Worm (Caenorhabditis elegans) whole organism, late embryonic: ENCODE measurements around the gene bath-13.
"Not testable (repeated sequence)": the region's sequence is repeated elsewhere in the genome, so short reads cannot be mapped to it uniquely, and the experiment has no call there.

ENCODE experiments used
- C38D4.7 ChIP-seq: fragments of 200-800 bp; sonication (Bioruptor generic); optimal IDR thresholded peaks from 2 replicates; lab custom pipeline; 2018; ENCODE audit warnings: mild to moderate bottlenecking, missing genetic modification characterization, moderate library complexity, missing compliant biosample characterization
- F13H6.1 ChIP-seq: sonication (generic microtip); optimal IDR thresholded peaks from 2 replicates; lab custom pipeline; 2016; ENCODE audit warnings: missing genetic modification characterization, missing compliant biosample characterization
- K02D7.2 ChIP-seq: sonication (generic microtip); optimal IDR thresholded peaks from 2 replicates; lab custom pipeline; 2017; ENCODE audit warnings: mild to moderate bottlenecking, missing genetic modification characterization, missing compliant biosample characterization
- K09A11.1 ChIP-seq: sonication (generic microtip); optimal IDR thresholded peaks from 2 replicates; lab custom pipeline; 2017; ENCODE audit warnings: antibody characterized with exemption, mild to moderate bottlenecking, missing genetic modification characterization, missing compliant biosample characterization; ENCODE audit not compliant: insufficient read depth
- Y22D7AL.16 ChIP-seq: sonication (generic microtip); optimal IDR thresholded peaks from 2 replicates; lab custom pipeline; 2016; ENCODE audit warnings: missing genetic modification characterization, missing compliant biosample characterization
- ahr-1 ChIP-seq: sonication (generic microtip); optimal IDR thresholded peaks from 2 replicates; lab custom pipeline; 2016; ENCODE audit warnings: missing genetic modification characterization, missing compliant biosample characterization
- ceh-14 ChIP-seq: sonication (generic microtip); optimal IDR thresholded peaks from 2 replicates; lab custom pipeline; 2016; ENCODE audit warnings: missing genotype, missing genetic modification characterization, missing compliant biosample characterization
- ceh-18 ChIP-seq: sonication (generic microtip); optimal IDR thresholded peaks from 2 replicates; lab custom pipeline; 2016; ENCODE audit warnings: missing genetic modification characterization, missing compliant biosample characterization
- ceh-19 ChIP-seq: fragments of 200-800 bp; sonication (Bioruptor generic); optimal IDR thresholded peaks from 2 replicates; lab custom pipeline; 2018; ENCODE audit warnings: mild to moderate bottlenecking, missing genetic modification characterization, missing compliant biosample characterization
- ceh-2 ChIP-seq: sonication (generic microtip); optimal IDR thresholded peaks from 2 replicates; lab custom pipeline; 2016; ENCODE audit warnings: missing genotype, missing genetic modification characterization, missing compliant biosample characterization
- ceh-30 ChIP-seq: fragments of 150-350 bp; optimal IDR thresholded peaks from 2 replicates; lab custom pipeline; 2014; ENCODE audit warnings: missing biosample characterization, missing genetic modification characterization
- ceh-48 ChIP-seq: sonication (generic microtip); optimal IDR thresholded peaks from 2 replicates; lab custom pipeline; 2016; ENCODE audit warnings: missing genetic modification characterization, inconsistent platforms, missing compliant biosample characterization
- che-1 ChIP-seq: sonication (generic microtip); optimal IDR thresholded peaks from 2 replicates; lab custom pipeline; 2016; ENCODE audit warnings: mild to moderate bottlenecking, missing genetic modification characterization, missing compliant biosample characterization
- dmd-4 ChIP-seq: sonication (generic microtip); optimal IDR thresholded peaks from 2 replicates; lab custom pipeline; 2016; ENCODE audit warnings: borderline replicate concordance, missing genetic modification characterization, missing compliant biosample characterization
- dve-1 ChIP-seq: sonication (generic microtip); optimal IDR thresholded peaks from 2 replicates; lab custom pipeline; 2017; ENCODE audit warnings: antibody characterized with exemption, mild to moderate bottlenecking, missing genetic modification characterization, missing compliant biosample characterization
- elt-2 ChIP-seq: sonication (generic microtip); optimal IDR thresholded peaks from 2 replicates; lab custom pipeline; 2016; ENCODE audit warnings: missing genetic modification reagents, missing genetic modification characterization, missing compliant biosample characterization
- eyg-1 ChIP-seq: sonication (generic microtip); optimal IDR thresholded peaks from 2 replicates; lab custom pipeline; 2016; ENCODE audit warnings: missing genotype, missing genetic modification characterization, missing compliant biosample characterization
- fkh-10 ChIP-seq: fragments of 150-350 bp; optimal IDR thresholded peaks from 2 replicates; lab custom pipeline; 2014; ENCODE audit warnings: missing biosample characterization, missing genetic modification reagents, missing genetic modification characterization
- fkh-6 ChIP-seq: sonication (generic microtip); optimal IDR thresholded peaks from 2 replicates; lab custom pipeline; 2016; ENCODE audit warnings: missing genetic modification characterization, missing compliant biosample characterization
- gmeb-2 ChIP-seq: sonication (generic microtip); optimal IDR thresholded peaks from 2 replicates; lab custom pipeline; 2016; ENCODE audit warnings: missing genetic modification characterization, inconsistent platforms, missing compliant biosample characterization
- hlh-13 ChIP-seq: fragments of 200-800 bp; sonication (Bioruptor generic); optimal IDR thresholded peaks from 2 replicates; lab custom pipeline; 2018; ENCODE audit warnings: mild to moderate bottlenecking, missing genetic modification characterization, missing compliant biosample characterization
- hlh-15 ChIP-seq: sonication (generic microtip); optimal IDR thresholded peaks from 2 replicates; lab custom pipeline; 2016; ENCODE audit warnings: missing genetic modification characterization, missing compliant biosample characterization
- hlh-6 ChIP-seq: sonication (generic microtip); optimal IDR thresholded peaks from 2 replicates; lab custom pipeline; 2016; ENCODE audit warnings: missing genotype, missing genetic modification characterization, missing compliant biosample characterization
- hlh-8 ChIP-seq: sonication (generic microtip); optimal IDR thresholded peaks from 2 replicates; lab custom pipeline; 2016; ENCODE audit warnings: missing genotype, missing genetic modification characterization, missing compliant biosample characterization
- lin-11 ChIP-seq: fragments of 200-800 bp; sonication (Bioruptor generic); optimal IDR thresholded peaks from 2 replicates; lab custom pipeline; 2018; ENCODE audit warnings: mild to moderate bottlenecking, missing genetic modification characterization, missing compliant biosample characterization
- madf-2 ChIP-seq: sonication (generic microtip); optimal IDR thresholded peaks from 2 replicates; lab custom pipeline; 2017; ENCODE audit warnings: missing genetic modification characterization, missing compliant biosample characterization
- mec-3 ChIP-seq: sonication (generic microtip); optimal IDR thresholded peaks from 2 replicates; lab custom pipeline; 2016; ENCODE audit warnings: borderline replicate concordance, missing genetic modification characterization, missing compliant biosample characterization
- nfya-1 ChIP-seq: sonication (generic microtip); optimal IDR thresholded peaks from 2 replicates; lab custom pipeline; 2017; ENCODE audit warnings: missing genetic modification characterization, mild to moderate bottlenecking, missing compliant biosample characterization, antibody characterized with exemption, moderate library complexity
- nhr-232 ChIP-seq: sonication (generic microtip); optimal IDR thresholded peaks from 2 replicates; lab custom pipeline; 2016; ENCODE audit warnings: missing genetic modification characterization, missing compliant biosample characterization
- npax-4 ChIP-seq: sonication (generic microtip); optimal IDR thresholded peaks from 2 replicates; lab custom pipeline; 2016; ENCODE audit warnings: missing genetic modification characterization, missing compliant biosample characterization
- odd-2 ChIP-seq: sonication (generic microtip); optimal IDR thresholded peaks from 2 replicates; lab custom pipeline; 2017; ENCODE audit warnings: antibody characterized with exemption, mild to moderate bottlenecking, missing genetic modification characterization, missing compliant biosample characterization
- pat-9 ChIP-seq: fragments of 200-800 bp; sonication (Bioruptor generic); optimal IDR thresholded peaks from 2 replicates; lab custom pipeline; 2018; ENCODE audit warnings: mild to moderate bottlenecking, missing genetic modification characterization, moderate library complexity, missing compliant biosample characterization
- pha-2 ChIP-seq: sonication (generic microtip); optimal IDR thresholded peaks from 2 replicates; lab custom pipeline; 2017; ENCODE audit warnings: mild to moderate bottlenecking, missing genetic modification characterization, missing compliant biosample characterization
- pha-4 ChIP-seq: fragments of 150-350 bp; optimal IDR thresholded peaks from 2 replicates; lab custom pipeline; 2018; ENCODE audit warnings: missing biosample characterization, missing genetic modification reagents, missing genetic modification characterization
- pros-1 ChIP-seq: fragments of 150-350 bp; optimal IDR thresholded peaks from 2 replicates; lab custom pipeline; 2014; ENCODE audit warnings: missing biosample characterization, missing genetic modification reagents, missing genetic modification characterization
- ref-2 ChIP-seq: sonication (generic microtip); optimal IDR thresholded peaks from 2 replicates; lab custom pipeline; 2016; ENCODE audit warnings: missing genetic modification characterization, missing compliant biosample characterization
- rnt-1 ChIP-seq: sonication (generic microtip); optimal IDR thresholded peaks from 2 replicates; lab custom pipeline; 2016; ENCODE audit warnings: missing genetic modification characterization, missing compliant biosample characterization
- sdc-2 ChIP-seq: sonication (generic microtip); optimal IDR thresholded peaks from 2 replicates; lab custom pipeline; 2016; ENCODE audit warnings: missing genotype, missing genetic modification characterization, missing compliant biosample characterization
- sox-2 ChIP-seq: fragments of 200-800 bp; sonication (Bioruptor generic); IDR thresholded peaks from 2 replicates; pipeline ENCODE4 v1.3.6; 2022; ENCODE audit warnings: missing genetic modification reagents, missing genetic modification characterization, missing compliant biosample characterization
- sox-4 ChIP-seq: sonication (generic microtip); optimal IDR thresholded peaks from 2 replicates; lab custom pipeline; 2017; ENCODE audit warnings: mild to moderate bottlenecking, missing genetic modification characterization, inconsistent platforms, missing compliant biosample characterization
- tbx-2 ChIP-seq: sonication (generic microtip); optimal IDR thresholded peaks from 2 replicates; lab custom pipeline; 2016; ENCODE audit warnings: missing genetic modification characterization, missing compliant biosample characterization
- tbx-7 ChIP-seq: sonication (generic microtip); optimal IDR thresholded peaks from 2 replicates; lab custom pipeline; 2016; ENCODE audit warnings: missing genotype, missing genetic modification characterization, missing compliant biosample characterization
- ttx-3 ChIP-seq: sonication (generic microtip); optimal IDR thresholded peaks from 2 replicates; lab custom pipeline; 2016; ENCODE audit warnings: missing genetic modification reagents, missing genetic modification characterization, missing compliant biosample characterization
- unc-3 ChIP-seq, 2 experiments: fragments of 200-800 bp in 1 of 2; sonication (Bioruptor generic) in 1 of 2; sonication (generic microtip) in 1 of 2; conservative IDR thresholded peaks in 1 of 2; optimal IDR thresholded peaks in 1 of 2; 2 replicates each; pipeline versions ENCODE4 v1.3.6 to Lab custom; 2016 to 2022; ENCODE audit warnings: missing compliant biosample characterization in 2 of 2, missing genetic modification characterization in 2 of 2, missing genetic modification reagents in 1 of 2
- unc-42 ChIP-seq: sonication (generic microtip); optimal IDR thresholded peaks from 2 replicates; lab custom pipeline; 2016; ENCODE audit warnings: missing genotype, missing genetic modification characterization, missing compliant biosample characterization
- unc-86 ChIP-seq: sonication (generic microtip); optimal IDR thresholded peaks from 2 replicates; lab custom pipeline; 2016; ENCODE audit warnings: missing genetic modification characterization, missing compliant biosample characterization
- ztf-16 ChIP-seq: sonication (generic microtip); optimal IDR thresholded peaks from 2 replicates; lab custom pipeline; 2017; ENCODE audit warnings: missing genetic modification characterization, missing compliant biosample characterization

The bath-13 gene

DNA sequence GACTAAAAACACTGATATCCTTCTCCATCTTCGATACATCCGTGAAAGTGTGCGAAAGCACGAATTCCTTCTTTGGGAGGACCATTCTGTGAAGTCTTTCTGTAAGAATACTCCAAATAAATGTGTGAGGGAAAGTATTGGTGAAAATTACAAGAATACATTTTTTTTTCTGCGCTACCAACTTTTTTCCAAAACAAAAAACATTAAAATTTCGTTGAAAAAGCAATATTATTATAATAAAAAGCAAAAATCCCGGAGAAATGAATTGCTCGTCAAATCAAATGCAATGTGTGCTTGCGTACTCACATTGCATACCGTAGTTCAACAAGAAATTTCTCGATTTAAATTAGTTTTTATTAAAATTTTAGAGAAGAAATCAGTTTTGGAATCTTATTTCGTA is at the start of gene bath-13:
bath-13 (minus strand) TSS at position 101 of the 400 bp plus-strand sequence.
- TF ChIP-seq nhr-232 (no peak), elt-2 (tag; lab: Kevin White, UChicago) (no peak), npax-4 (tag; lab: Kevin White, UChicago) (no peak), ztf-16 (no peak), unc-42 (no peak), fkh-6 (tag; lab: Kevin White, UChicago) (no peak), sox-2 (GFP tag; lab: Robert Waterston, UW) (no peak), dmd-4 (tag; lab: Kevin White, UChicago) (no peak), rnt-1 (tag; lab: Kevin White, UChicago) (no peak), F13H6.1 (tag; lab: Kevin White, UChicago) (no peak), ceh-19 (GFP tag; lab: Kevin White, UChicago) (no peak), nfya-1 (tag; lab: Kevin White, UChicago) (no peak), lin-11 (tag; lab: Kevin White, UChicago) (no peak), ceh-2 (no peak), tbx-7 (tag; lab: Kevin White, UChicago) (no peak), fkh-10 (GFP tag; lab: Kevin White, UChicago) (no peak), odd-2 (tag; lab: Kevin White, UChicago) (no peak), unc-86 (tag; lab: Kevin White, UChicago) (no peak), gmeb-2 (no peak), tbx-2 (tag; lab: Kevin White, UChicago) (no peak)

DNA sequence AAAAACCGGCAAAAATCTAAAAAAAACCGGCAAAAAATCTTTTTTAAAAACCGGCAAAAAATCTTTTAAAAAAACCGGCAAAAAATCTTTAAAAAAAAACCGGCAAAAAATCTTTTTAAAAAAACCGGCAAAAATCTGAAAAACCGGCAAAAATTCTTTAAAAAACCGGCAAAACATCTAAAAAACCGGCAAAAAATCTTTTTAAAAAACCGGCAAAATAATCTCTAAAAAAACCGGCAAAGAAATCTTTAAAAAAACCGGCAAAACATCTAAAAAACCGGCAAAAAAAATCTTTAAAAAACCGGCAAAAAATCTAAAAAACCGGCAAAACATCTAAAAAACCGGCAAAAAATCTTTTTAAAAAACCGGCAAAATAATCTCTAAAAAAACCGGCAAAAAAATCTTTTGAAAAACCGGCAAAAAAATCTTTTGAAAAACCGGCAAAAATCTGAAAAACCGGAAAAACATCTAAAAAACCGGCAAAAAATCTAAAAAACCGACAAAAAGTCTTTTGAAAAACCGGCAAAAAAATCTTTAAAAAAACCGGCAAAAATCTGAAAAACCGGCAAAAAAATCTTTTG is 48.6 kb upstream of the bath-13 start:
- TF ChIP-seq sox-4 (tag; lab: Kevin White, UChicago) (peak; percentile 32), ttx-3 (peak; percentile 76), che-1 (peak; percentile 65), Y22D7AL.16 (peak; percentile 36), K02D7.2 (peak; percentile 67), hlh-13 (GFP tag; lab: Kevin White, UChicago) (peak; percentile 35), unc-3 (tag; optimal IDR thresholded peaks at IDR 0.05; lab: Kevin White, UChicago) (peak; percentile 30), pha-2 (tag; lab: Kevin White, UChicago) (peak; percentile 89), ztf-16 (peak; percentile 27), madf-2 (peak; percentile 61), elt-2 (tag; lab: Kevin White, UChicago) (peak; percentile 24), ahr-1 (tag; lab: Kevin White, UChicago) (peak; percentile 63), lin-11 (tag; lab: Kevin White, UChicago) (peak; percentile 41), gmeb-2 (peak; percentile 62)
- not testable (repeated sequence) for TF ChIP-seq unc-3 (GFP tag; conservative IDR thresholded peaks at IDR 0.05; lab: Robert Waterston, UW)

DNA sequence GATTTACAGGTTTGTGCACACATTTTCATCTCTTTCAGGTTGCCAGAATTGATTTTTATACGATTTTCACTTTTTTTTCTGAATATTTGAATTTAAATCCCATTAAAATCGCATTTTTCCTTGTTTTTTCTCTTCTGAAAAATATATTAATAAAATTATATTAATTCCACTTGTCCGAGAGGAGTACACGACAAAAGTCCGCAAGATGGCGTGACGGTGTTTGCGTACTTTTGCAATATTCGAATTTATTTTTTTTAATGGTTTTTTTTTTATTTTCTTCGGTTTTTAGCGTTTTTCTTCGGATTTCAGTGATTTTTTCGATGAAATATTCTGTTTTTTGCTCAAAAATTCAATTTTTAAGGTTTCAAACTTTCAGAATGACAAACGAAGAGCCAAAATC is 43.0 kb upstream of the bath-13 start, which contains the start of gene usp-39:
usp-39 (plus strand) TSS at position 377 of the 400 bp plus-strand sequence.
- TF ChIP-seq ceh-14, result no peak
- peak; percentile 8 for TF ChIP-seq hlh-8 (tag; lab: Kevin White, UChicago)
- TF ChIP-seq pha-4, result no peak
- TF ChIP-seq ahr-1 (tag; lab: Kevin White, UChicago), result no peak
- no peak for TF ChIP-seq ceh-48
- TF ChIP-seq pha-2 (tag; lab: Kevin White, UChicago), result peak; percentile 25
- no peak for TF ChIP-seq hlh-15 (tag; lab: Kevin White, UChicago)
- no peak for TF ChIP-seq hlh-13 (GFP tag; lab: Kevin White, UChicago)
- no peak for TF ChIP-seq pat-9
- TF ChIP-seq eyg-1, result no peak
- TF ChIP-seq nfya-1 (tag; lab: Kevin White, UChicago), result peak; percentile 18
- TF ChIP-seq ceh-18 (tag; lab: Kevin White, UChicago), result no peak
- TF ChIP-seq ceh-30 (tag; lab: Kevin White, UChicago), result no peak
- TF ChIP-seq mec-3, result no peak
- no peak for TF ChIP-seq rnt-1 (tag; lab: Kevin White, UChicago)
- no peak for TF ChIP-seq dve-1 (tag; lab: Kevin White, UChicago)
- TF ChIP-seq ttx-3, result peak; percentile 24
- no peak for TF ChIP-seq K02D7.2
- no peak for TF ChIP-seq C38D4.7 (GFP tag; lab: Kevin White, UChicago)
- TF ChIP-seq pros-1 (tag; lab: Kevin White, UChicago), result no peak
- no peak for TF ChIP-seq odd-2 (tag; lab: Kevin White, UChicago)
- TF ChIP-seq hlh-6 (tag; lab: Kevin White, UChicago), result no peak
- TF ChIP-seq elt-2 (tag; lab: Kevin White, UChicago), result peak; percentile 49
- peak; percentile 21 for TF ChIP-seq Y22D7AL.16
- TF ChIP-seq ref-2 (tag; lab: Kevin White, UChicago), result no peak
- TF ChIP-seq sdc-2 (tag; lab: Kevin White, UChicago), result no peak
- no peak for TF ChIP-seq gmeb-2
- peak; percentile 83 for TF ChIP-seq unc-42
- TF ChIP-seq fkh-6 (tag; lab: Kevin White, UChicago), result no peak
- TF ChIP-seq K09A11.1 (tag; lab: Kevin White, UChicago), result no peak
